Worm (Caenorhabditis elegans): ENCODE data around the gene prmt-5.

- TF ChIP-seq nhr-11 (tag; optimal IDR thresholded peaks at IDR 0.05), result no peak
- no peak for TF ChIP-seq ceh-2 (tag; optimal IDR thresholded peaks at IDR 0.05)
- no peak for TF ChIP-seq ceh-45 (GFP tag; IDR thresholded peaks at IDR 0.05)
- no peak for TF ChIP-seq pat-9 (tag; optimal IDR thresholded peaks at IDR 0.05)
- no peak for TF ChIP-seq gmeb-2 (tag; optimal IDR thresholded peaks at IDR 0.05)
- TF ChIP-seq lin-11 (tag; optimal IDR thresholded peaks at IDR 0.05), result no peak
- TF ChIP-seq hlh-30 (tag; optimal IDR thresholded peaks at IDR 0.05; ENCODE audit: insufficient read depth), result no peak
- TF ChIP-seq ceh-31 (tag; optimal IDR thresholded peaks at IDR 0.05), result no peak
- no peak for TF ChIP-seq hlh-8 (tag; optimal IDR thresholded peaks at IDR 0.05)
- no peak for TF ChIP-seq ama-1 (optimal IDR thresholded peaks at IDR 0.05)
- TF ChIP-seq ceh-19 (GFP tag; optimal IDR thresholded peaks at IDR 0.05), result no peak
- no peak for TF ChIP-seq eyg-1 (tag; optimal IDR thresholded peaks at IDR 0.05)
Observed at ce11 chrIII:5181641-5182040, 48.7 kb upstream of the prmt-5 start.
